Worm (Caenorhabditis elegans): ENCODE results near the gene F41C3.7.

DNA sequence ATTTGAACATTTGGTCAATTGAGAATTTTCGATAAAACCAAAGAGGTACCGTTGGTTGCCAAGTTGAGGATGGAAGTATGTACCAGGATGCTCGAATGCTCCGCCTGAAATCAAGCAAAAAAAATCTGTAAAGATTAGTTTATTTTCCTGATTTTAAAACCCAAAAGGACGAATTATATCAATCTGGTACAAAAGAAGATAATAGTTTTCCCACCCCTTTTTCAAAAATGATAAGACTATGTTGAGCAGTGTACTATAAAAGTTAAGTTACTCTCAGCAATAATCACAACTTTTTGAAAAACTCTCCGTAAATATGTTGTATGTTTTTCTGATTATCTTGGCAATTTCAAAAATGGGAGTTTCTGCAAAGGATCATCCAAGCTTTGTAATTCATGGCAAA, 28.6 kb downstream of the F41C3.7 start, which contains the start of gene F26G1.3:
- TF ChIP-seq him-1 (tag; optimal IDR thresholded peaks at IDR 0.05) (no peak), W03F9.2 (tag; optimal IDR thresholded peaks at IDR 0.05) (no peak)
